Worm (Caenorhabditis elegans) whole organism, early embryonic: Measurements from ENCODE around the gene ZK856.18.

Experiments
- B0310.2 ChIP-seq: sonication (generic microtip); optimal IDR thresholded peaks from 2 replicates; lab custom pipeline; 2016; ENCODE audit warnings: mild to moderate bottlenecking, missing genetic modification characterization, missing compliant biosample characterization
- F13C5.2 ChIP-seq: sonication (generic microtip); optimal IDR thresholded peaks from 2 replicates; lab custom pipeline; 2017; ENCODE audit warnings: mild to moderate bottlenecking, missing genetic modification characterization, inconsistent platforms, missing compliant biosample characterization
- aly-1 ChIP-seq: sonication (generic microtip); optimal IDR thresholded peaks from 2 replicates; lab custom pipeline; 2016; ENCODE audit warnings: missing genetic modification characterization, missing compliant biosample characterization
- ama-1 ChIP-seq: fragments of 150-350 bp; optimal IDR thresholded peaks from 2 replicates; lab custom pipeline; 2014
- ceh-13 ChIP-seq: fragments of 200-800 bp; sonication (Bioruptor generic); optimal IDR thresholded peaks from 2 replicates; lab custom pipeline; 2018; ENCODE audit warnings: mild to moderate bottlenecking, missing genetic modification characterization, missing compliant biosample characterization
- ceh-36 ChIP-seq: sonication (generic microtip); optimal IDR thresholded peaks from 2 replicates; lab custom pipeline; 2016; ENCODE audit warnings: missing genetic modification characterization, inconsistent platforms, missing compliant biosample characterization
- ets-7 ChIP-seq: sonication (generic microtip); optimal IDR thresholded peaks from 2 replicates; lab custom pipeline; 2016; ENCODE audit warnings: missing genotype, missing genetic modification characterization, missing compliant biosample characterization
- flt-1 ChIP-seq: fragments of 200-800 bp; sonication (Bioruptor generic); IDR thresholded peaks from 2 replicates; pipeline ENCODE4 v1.3.6; 2022; ENCODE audit warnings: missing genetic modification characterization, missing compliant biosample characterization
- hmbx-1 ChIP-seq: sonication (generic microtip); optimal IDR thresholded peaks from 2 replicates; lab custom pipeline; 2016; ENCODE audit warnings: mild to moderate bottlenecking, missing genetic modification characterization, missing compliant biosample characterization
- hmg-4 ChIP-seq: fragments of 200-800 bp; sonication (Bioruptor generic); optimal IDR thresholded peaks from 2 replicates; lab custom pipeline; 2018; ENCODE audit warnings: mild to moderate bottlenecking, missing genetic modification characterization, missing compliant biosample characterization
- hnd-1 ChIP-seq: sonication (generic microtip); optimal IDR thresholded peaks from 2 replicates; lab custom pipeline; 2016; ENCODE audit warnings: missing genetic modification characterization, missing compliant biosample characterization
- pes-1 ChIP-seq: fragments of 200-800 bp; sonication (Bioruptor generic); IDR thresholded peaks from 2 replicates; pipeline ENCODE4 v1.3.6; 2022; ENCODE audit warnings: missing genetic modification reagents, missing genetic modification characterization, missing compliant biosample characterization
- scrt-1 ChIP-seq: fragments of 200-800 bp; sonication (Bioruptor generic); IDR thresholded peaks from 2 replicates; pipeline ENCODE4 v1.3.6; 2022; ENCODE audit warnings: missing genetic modification characterization, missing compliant biosample characterization
- sea-1 ChIP-seq: fragments of 200-800 bp; sonication (Bioruptor generic); conservative IDR thresholded peaks from 2 replicates; pipeline ENCODE4 v1.3.6; 2022; ENCODE audit warnings: missing genetic modification characterization, missing compliant biosample characterization
- tbx-11 ChIP-seq: fragments of 200-800 bp; sonication (Bioruptor generic); IDR thresholded peaks from 2 replicates; pipeline ENCODE4 v1.3.6; 2022; ENCODE audit warnings: missing genetic modification characterization, missing compliant biosample characterization
- tbx-37 ChIP-seq: fragments of 200-800 bp; sonication (Bioruptor generic); conservative IDR thresholded peaks from 2 replicates; pipeline ENCODE4 v1.3.6; 2022; ENCODE audit warnings: missing genetic modification reagents, missing genetic modification characterization, missing compliant biosample characterization
- tra-4 ChIP-seq: sonication (generic microtip); optimal IDR thresholded peaks from 2 replicates; lab custom pipeline; 2017; ENCODE audit warnings: missing genetic modification characterization, missing compliant biosample characterization

The ZK856.18 gene

ce11 chrV:10210244-10210643 lies 24.4 kb upstream of the ZK856.18 start, which contains the start of gene tftc-3:
tftc-3 (minus strand) TSS chrV:10210344.
- TF ChIP-seq hmbx-1 (tag; lab: Kevin White, UChicago), result no peak

DNA sequence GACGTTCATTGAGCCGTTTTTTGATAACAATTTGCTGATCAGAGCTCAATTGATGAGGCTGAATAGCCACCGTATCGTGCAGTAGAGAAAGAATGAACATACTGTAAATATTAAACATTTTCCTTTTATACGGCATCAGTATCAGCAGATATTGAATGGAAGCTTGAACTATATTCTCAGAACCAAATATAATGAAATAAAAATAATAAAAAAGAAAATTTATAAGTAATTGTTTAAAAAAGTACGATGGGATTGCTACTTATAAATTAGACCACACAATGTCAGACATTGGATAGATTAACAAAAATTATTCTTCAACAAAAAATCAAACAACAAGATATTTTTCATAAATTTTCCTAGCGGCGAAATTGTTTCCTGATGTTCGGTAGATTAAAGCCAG lies 20.7 kb upstream of the ZK856.18 start, which contains the start of gene rpc-25:
rpc-25 (minus strand) TSS at position 101 of the 400 bp plus-strand sequence.
- TF ChIP-seq scrt-1 (GFP tag; lab: Robert Waterston, UW) (no peak), tbx-11 (GFP tag; lab: Robert Waterston, UW) (no peak), ets-7 (tag; lab: Kevin White, UChicago) (no peak), hnd-1 (tag; lab: Kevin White, UChicago) (no peak), tra-4 (no peak), F13C5.2 (no peak), ceh-13 (GFP tag; lab: Kevin White, UChicago) (no peak), ceh-36 (tag; lab: Kevin White, UChicago) (no peak), flt-1 (GFP tag; lab: Robert Waterston, UW) (no peak), B0310.2 (tag; lab: Kevin White, UChicago) (no peak), pes-1 (GFP tag; lab: Robert Waterston, UW) (no peak), aly-1 (tag; lab: Kevin White, UChicago) (no peak), ama-1 (no peak)

ce11 chrV:10205483-10205882 lies 19.7 kb upstream of the ZK856.18 start, which contains the start of gene ZK856.16:
ZK856.16 (minus strand) TSS chrV:10205583.
- TF ChIP-seq flt-1 (GFP tag; lab: Robert Waterston, UW) (no peak), F13C5.2 (no peak), ama-1 (no peak), aly-1 (tag; lab: Kevin White, UChicago) (no peak), ets-7 (tag; lab: Kevin White, UChicago) (no peak), ceh-36 (tag; lab: Kevin White, UChicago) (no peak), sea-1 (GFP tag; lab: Robert Waterston, UW) (no peak), tra-4 (no peak), tbx-37 (GFP tag; lab: Robert Waterston, UW) (no peak), B0310.2 (tag; lab: Kevin White, UChicago) (no peak), hnd-1 (tag; lab: Kevin White, UChicago) (no peak), tbx-11 (GFP tag; lab: Robert Waterston, UW) (no peak), hmg-4 (GFP tag; lab: Kevin White, UChicago) (no peak), hmbx-1 (tag; lab: Kevin White, UChicago) (no peak), pes-1 (GFP tag; lab: Robert Waterston, UW) (no peak)

DNA sequence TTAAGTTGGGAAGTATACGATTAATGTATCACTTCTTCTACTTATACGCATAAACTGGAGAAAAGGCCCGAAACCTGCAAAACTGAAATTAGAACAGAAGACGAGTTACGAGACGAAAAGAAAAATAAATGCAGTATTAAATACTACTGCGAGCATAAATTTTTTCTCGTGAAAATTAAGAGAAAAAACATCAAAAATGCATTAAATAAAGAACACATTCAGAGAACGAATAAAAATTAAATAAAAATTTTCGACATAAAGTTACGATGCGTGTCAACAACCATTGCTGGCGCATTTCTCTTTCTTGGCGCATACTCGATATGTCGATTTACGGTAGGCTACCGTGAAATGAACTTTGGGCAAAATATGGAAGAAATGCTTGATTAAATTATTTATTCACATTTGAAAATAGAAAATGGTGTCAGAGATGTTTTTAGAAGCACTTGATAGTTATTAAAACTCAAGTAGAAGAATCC lies 19.1 kb upstream of the ZK856.18 start, which contains the start of the genes ZK856.19 and ZK856.11:
ZK856.19 (minus strand) TSS at position 51 of the 476 bp plus-strand sequence.
ZK856.11 (minus strand) TSS at position 76 of the 476 bp plus-strand sequence.
- TF ChIP-seq B0310.2 (tag; lab: Kevin White, UChicago), result no peak
- TF ChIP-seq tbx-37 (GFP tag; lab: Robert Waterston, UW), result no peak
- no peak for TF ChIP-seq aly-1 (tag; lab: Kevin White, UChicago)
- TF ChIP-seq ceh-36 (tag; lab: Kevin White, UChicago), result no peak
- no peak for TF ChIP-seq sea-1 (GFP tag; lab: Robert Waterston, UW)
- TF ChIP-seq ets-7 (tag; lab: Kevin White, UChicago), result no peak
- no peak for TF ChIP-seq F13C5.2
- TF ChIP-seq hnd-1 (tag; lab: Kevin White, UChicago), result no peak
- TF ChIP-seq flt-1 (GFP tag; lab: Robert Waterston, UW), result no peak
- no peak for TF ChIP-seq ceh-13 (GFP tag; lab: Kevin White, UChicago)

- TF ChIP-seq hnd-1 (tag; lab: Kevin White, UChicago) (no peak), tbx-11 (GFP tag; lab: Robert Waterston, UW) (no peak), ets-7 (tag; lab: Kevin White, UChicago) (no peak), aly-1 (tag; lab: Kevin White, UChicago) (no peak), sea-1 (GFP tag; lab: Robert Waterston, UW) (no peak), pes-1 (GFP tag; lab: Robert Waterston, UW) (no peak), tra-4 (no peak), scrt-1 (GFP tag; lab: Robert Waterston, UW) (no peak), B0310.2 (tag; lab: Kevin White, UChicago) (no peak), ceh-36 (tag; lab: Kevin White, UChicago) (no peak), ama-1 (no peak), flt-1 (GFP tag; lab: Robert Waterston, UW) (no peak), F13C5.2 (no peak)
Observed at ce11 chrV:10203435-10204009, 17.7 kb upstream of the ZK856.18 start, which contains the start of gene chpf-1. chpf-1 (minus strand) TSS chrV:10203485.

ce11 chrV:10202340-10202739 lies 16.5 kb upstream of the ZK856.18 start:
- TF ChIP-seq ama-1 (no peak), pes-1 (GFP tag; lab: Robert Waterston, UW) (no peak), ceh-13 (GFP tag; lab: Kevin White, UChicago) (no peak), F13C5.2 (no peak), hmg-4 (GFP tag; lab: Kevin White, UChicago) (no peak), sea-1 (GFP tag; lab: Robert Waterston, UW) (no peak), ets-7 (tag; lab: Kevin White, UChicago) (no peak)

DNA sequence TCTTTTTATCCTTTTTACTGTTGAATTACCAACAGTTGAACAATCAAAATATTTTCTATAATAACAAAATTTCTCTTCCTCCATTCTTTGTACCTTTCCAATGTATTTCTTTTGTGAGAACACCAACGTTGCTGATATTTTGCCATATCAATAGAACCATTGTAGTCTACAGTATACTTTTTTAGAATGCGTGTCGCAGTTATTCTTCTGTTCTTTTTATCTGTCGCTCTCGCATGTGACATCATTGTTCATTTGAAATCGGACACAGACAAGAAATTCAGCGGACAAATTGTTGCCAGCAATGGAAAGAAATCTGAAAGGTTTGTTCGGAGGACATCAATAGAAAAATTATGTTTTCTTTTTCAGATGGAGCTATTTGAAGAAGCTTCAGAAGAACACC lies 16.1 kb upstream of the ZK856.18 start, which contains the start of gene ZK856.7:
ZK856.7 (plus strand) TSS at position 186 of the 400 bp plus-strand sequence.
- no peak for TF ChIP-seq scrt-1 (GFP tag; lab: Robert Waterston, UW)
- no peak for TF ChIP-seq ama-1
- TF ChIP-seq sea-1 (GFP tag; lab: Robert Waterston, UW), result no peak
- TF ChIP-seq pes-1 (GFP tag; lab: Robert Waterston, UW), result no peak
- TF ChIP-seq tra-4, result no peak
- TF ChIP-seq B0310.2 (tag; lab: Kevin White, UChicago), result no peak
- no peak for TF ChIP-seq ets-7 (tag; lab: Kevin White, UChicago)
- TF ChIP-seq tbx-11 (GFP tag; lab: Robert Waterston, UW), result no peak
- TF ChIP-seq hmbx-1 (tag; lab: Kevin White, UChicago), result no peak
- TF ChIP-seq tbx-37 (GFP tag; lab: Robert Waterston, UW), result no peak
